Fruit fly (Drosophila melanogaster) whole organism, wandering third instar larva: ENCODE measurements around the gene myd.

Experiments used
- Dfd ChIP-seq: fragments of >200 bp; optimal IDR thresholded peaks from 2 replicates; lab custom pipeline; 2017; ENCODE audit warnings: missing biosample characterization, missing genetic modification characterization
- Hnf4 ChIP-seq: fragments of 200-800 bp; sonication (Bioruptor generic); optimal IDR thresholded peaks from 2 replicates; lab custom pipeline; 2016; ENCODE audit warnings: missing biosample characterization, mild to moderate bottlenecking, missing genetic modification characterization
- Hr78 ChIP-seq: fragments of >200 bp; optimal IDR thresholded peaks from 2 replicates; lab custom pipeline; 2017; ENCODE audit warnings: missing biosample characterization, missing genetic modification characterization
- OdsH ChIP-seq: fragments of 200-800 bp; sonication (Bioruptor generic); optimal IDR thresholded peaks from 2 replicates; lab custom pipeline; 2016; ENCODE audit warnings: missing biosample characterization, mild to moderate bottlenecking, missing genetic modification characterization
- Sp1 ChIP-seq: fragments of 200-800 bp; sonication (Bioruptor generic); optimal IDR thresholded peaks from 3 replicates; lab custom pipeline; 2019; ENCODE audit warnings: missing biosample characterization, mild to moderate bottlenecking, missing genetic modification characterization, moderate library complexity
- brk ChIP-seq: fragments of 200-800 bp; sonication (Bioruptor generic); optimal IDR thresholded peaks from 2 replicates; lab custom pipeline; 2016; ENCODE audit warnings: missing biosample characterization, mild to moderate bottlenecking, missing genetic modification characterization
- fru ChIP-seq: fragments of 200-800 bp; sonication (Bioruptor generic); optimal IDR thresholded peaks from 3 replicates; lab custom pipeline; 2016; ENCODE audit warnings: missing biosample characterization, mild to moderate bottlenecking, missing genetic modification characterization
- psq ChIP-seq: fragments of 200-800 bp; sonication (Bioruptor generic); optimal IDR thresholded peaks from 3 replicates; lab custom pipeline; 2017; ENCODE audit warnings: missing biosample characterization, mild to moderate bottlenecking, missing genetic modification characterization, moderate library complexity
- sv ChIP-seq: fragments of 200-800 bp; sonication (Bioruptor generic); optimal IDR thresholded peaks from 3 replicates; lab custom pipeline; 2016; ENCODE audit warnings: missing biosample characterization, missing genetic modification characterization
- usp ChIP-seq: fragments of >200 bp; optimal IDR thresholded peaks from 2 replicates; lab custom pipeline; 2017; ENCODE audit warnings: missing biosample characterization, missing genetic modification characterization
- woc ChIP-seq: sonication (Bioruptor generic); optimal IDR thresholded peaks from 2 replicates; lab custom pipeline; 2016; ENCODE audit warnings: missing biosample characterization, mild to moderate bottlenecking, missing genetic modification characterization

DNA sequence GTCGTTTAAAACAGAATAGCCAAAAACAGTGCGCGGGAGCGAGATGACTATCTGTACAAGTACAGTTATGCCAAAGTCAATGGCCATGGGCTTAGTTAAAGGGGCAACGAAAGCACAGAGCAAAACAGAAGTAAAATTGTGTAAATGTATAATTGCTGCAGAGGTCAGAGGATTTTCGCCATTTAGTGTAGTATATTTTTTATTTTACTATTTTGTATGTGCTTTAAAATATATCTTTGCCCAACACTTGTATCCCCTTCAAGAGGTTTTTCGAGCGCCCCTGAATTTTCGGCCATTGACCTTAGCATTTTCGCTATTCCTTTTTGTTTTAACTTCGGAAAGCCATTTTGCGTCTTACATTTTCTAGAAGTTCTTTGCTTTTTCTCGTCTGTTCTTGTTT is 22.5 kb upstream of the myd start:
- TF ChIP-seq Hnf4 (GFP tag; lab: Kevin White, UChicago) = no peak
- no peak for TF ChIP-seq sv (GFP tag; lab: Kevin White, UChicago)
- no peak for TF ChIP-seq Hr78 (GFP tag; lab: Kevin White, UChicago)
- no peak for TF ChIP-seq woc (GFP tag; lab: Kevin White, UChicago)
- no peak for TF ChIP-seq Sp1
- no peak for TF ChIP-seq OdsH (GFP tag; lab: Kevin White, UChicago)
- no peak for TF ChIP-seq psq (GFP tag; lab: Kevin White, UChicago)
- TF ChIP-seq usp = no peak
- no peak for TF ChIP-seq brk (GFP tag; lab: Kevin White, UChicago)
- TF ChIP-seq Dfd (GFP tag; lab: Kevin White, UChicago) = no peak
- TF ChIP-seq fru = no peak
